Worm (Caenorhabditis elegans): ENCODE results near the gene srt-33.
"Not testable (repeated sequence)": the region's sequence is repeated elsewhere in the genome, so short reads cannot be mapped to it uniquely, and the experiment has no call there.

Gene srt-33

DNA sequence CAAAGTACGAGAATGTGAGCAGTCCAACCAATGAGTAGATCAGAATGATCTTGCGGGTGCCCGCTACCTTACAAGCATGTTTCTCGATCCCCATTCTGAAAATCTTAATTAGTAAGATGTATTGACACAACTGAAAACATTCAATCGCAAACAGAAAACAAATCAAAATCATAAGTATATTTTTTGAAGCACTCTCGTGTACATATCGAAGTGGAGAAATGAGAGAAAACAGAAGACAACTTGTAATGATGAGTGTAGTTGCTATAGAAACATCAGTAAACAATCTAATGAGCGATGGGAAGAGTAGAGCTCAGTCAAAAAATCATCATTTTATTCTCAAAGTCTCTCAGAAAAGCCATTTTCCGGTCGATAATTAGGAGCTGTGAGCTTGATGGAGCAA is 33.0 kb upstream of the srt-33 start, which contains the start of gene F14D7.8:
Gene F14D7.8 (minus strand): TSS at position 101 of the 400 bp plus-strand sequence.
- TF ChIP-seq skn-1 (tag; optimal IDR thresholded peaks at IDR 0.05), result no peak

DNA sequence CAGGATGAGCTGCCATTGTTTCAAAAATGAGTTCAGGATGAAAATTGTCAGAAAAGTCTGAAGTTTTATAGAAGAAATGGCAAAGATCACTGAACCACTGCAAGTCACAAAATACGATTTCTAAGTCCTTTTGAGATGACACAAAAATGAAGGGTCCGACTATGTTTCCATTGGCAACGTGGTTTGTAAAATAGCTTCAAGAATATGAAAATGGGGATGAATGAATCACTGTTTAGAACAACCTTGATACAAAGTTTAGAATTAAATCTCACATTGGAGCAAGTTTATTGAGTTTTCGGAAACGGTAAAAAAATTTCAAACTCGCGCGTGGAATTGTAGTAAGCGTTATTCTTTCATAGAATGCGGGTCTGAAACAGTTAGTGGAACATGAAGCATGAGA is 31.4 kb upstream of the srt-33 start, which contains the start of gene ddn-3:
Gene ddn-3 (minus strand): TSS at position 101 of the 400 bp plus-strand sequence.
- TF ChIP-seq aly-2 (tag; optimal IDR thresholded peaks at IDR 0.05), result no peak
- no peak for TF ChIP-seq ama-1 (optimal IDR thresholded peaks at IDR 0.05)
- TF ChIP-seq unc-39 (tag; optimal IDR thresholded peaks at IDR 0.05), result no peak
- no peak for TF ChIP-seq elt-3 (tag; optimal IDR thresholded peaks at IDR 0.05)
- no peak for TF ChIP-seq ztf-1 (GFP tag; conservative IDR thresholded peaks at IDR 0.05)
- no peak for TF ChIP-seq nhr-11 (tag; optimal IDR thresholded peaks at IDR 0.05)

DNA sequence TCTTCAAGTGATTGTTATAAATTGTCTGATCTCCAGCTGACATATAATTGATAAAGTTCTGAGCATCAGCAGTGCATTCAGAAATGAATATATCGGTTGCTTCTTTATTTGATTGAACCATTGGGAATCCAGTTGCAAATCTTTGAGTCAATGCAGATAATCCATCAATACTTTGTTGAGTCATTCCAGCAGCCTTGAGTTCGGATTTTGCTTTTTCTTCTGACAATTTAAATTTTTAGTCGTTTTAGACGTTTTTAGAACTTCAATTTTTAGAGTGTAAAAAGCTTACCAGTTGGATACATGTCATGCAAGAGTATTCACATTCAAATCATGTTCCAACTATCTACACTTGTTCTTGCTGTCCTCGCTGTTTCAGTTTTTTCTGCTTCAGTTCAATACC is 30.0 kb upstream of the srt-33 start, which contains the start of gene F14D7.14:
Gene F14D7.14 (plus strand): TSS at position 301 of the 400 bp plus-strand sequence.
- TF ChIP-seq ZK546.5, elt-3, nhr-11 (tag; optimal IDR thresholded peaks at IDR 0.05): not testable (repeated sequence)

DNA sequence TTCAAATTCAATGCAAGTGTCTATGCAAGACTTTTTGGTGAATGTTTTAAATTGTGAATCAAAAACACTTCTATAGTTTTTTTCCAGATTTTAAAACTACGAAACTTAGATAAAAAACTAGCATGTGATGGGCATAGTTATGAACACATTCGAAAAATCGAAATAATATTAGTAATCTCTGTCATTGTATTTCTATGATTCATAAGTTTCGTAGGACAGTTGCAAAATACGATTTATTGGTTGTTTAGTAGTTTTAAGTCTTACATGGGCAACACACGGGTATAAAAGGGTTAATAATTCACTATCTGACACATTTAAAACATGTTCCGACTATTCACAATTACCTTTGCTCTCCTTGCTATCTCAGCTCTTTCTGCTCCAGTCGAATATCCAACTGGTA is 28.5 kb upstream of the srt-33 start, which contains the start of gene spig-5:
Gene spig-5 (plus strand): TSS at position 301 of the 400 bp plus-strand sequence.
- not testable (repeated sequence) for TF ChIP-seq ama-1 (optimal IDR thresholded peaks at IDR 0.05); skn-1 (tag; optimal IDR thresholded peaks at IDR 0.05); ztf-11 (tag; optimal IDR thresholded peaks at IDR 0.05)

DNA sequence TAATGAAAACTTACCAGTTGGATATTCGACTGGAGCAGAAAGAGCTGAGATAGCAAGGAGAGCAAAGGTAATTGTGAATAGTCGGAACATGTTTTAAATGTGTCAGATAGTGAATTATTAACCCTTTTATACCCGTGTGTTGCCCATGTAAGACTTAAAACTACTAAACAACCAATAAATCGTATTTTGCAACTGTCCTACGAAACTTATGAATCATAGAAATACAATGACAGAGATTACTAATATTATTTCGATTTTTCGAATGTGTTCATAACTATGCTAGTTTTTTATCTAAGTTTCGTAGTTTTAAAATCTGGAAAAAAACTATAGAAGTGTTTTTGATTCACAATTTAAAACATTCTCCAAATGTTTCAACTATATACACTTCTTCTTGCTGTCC is 27.1 kb upstream of the srt-33 start, which contains the start of gene spig-4:
Gene spig-4 (minus strand): TSS at position 101 of the 400 bp plus-strand sequence.
- TF ChIP-seq nhr-6 (tag; optimal IDR thresholded peaks at IDR 0.05); Y55F3AM.14 (GFP tag; optimal IDR thresholded peaks at IDR 0.05); nhr-129 (tag; optimal IDR thresholded peaks at IDR 0.05): not testable (repeated sequence)

DNA sequence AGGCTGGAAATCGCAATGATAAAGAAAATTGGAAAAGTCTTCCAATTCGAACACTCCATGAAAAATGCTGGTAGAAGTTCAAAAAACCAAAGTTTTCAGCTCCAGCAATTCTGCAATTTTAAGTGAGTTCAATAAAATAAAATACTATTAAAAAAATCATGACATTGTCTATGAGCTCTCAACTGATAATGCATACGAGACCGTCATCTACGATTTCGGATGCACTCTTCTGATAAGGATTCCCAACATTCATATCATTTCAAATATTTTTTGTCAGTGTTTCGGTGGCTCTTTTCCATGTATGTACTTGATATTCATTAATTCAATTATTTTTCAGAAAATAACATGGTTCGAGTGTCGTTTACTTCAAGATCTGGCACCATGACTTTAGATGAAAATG is 21.4 kb upstream of the srt-33 start, which contains the start of gene F14D7.6:
Gene F14D7.6 (plus strand): TSS at position 338 of the 400 bp plus-strand sequence.
- TF ChIP-seq nhr-10 (tag; optimal IDR thresholded peaks at IDR 0.05) (no peak), fos-1 (tag; optimal IDR thresholded peaks at IDR 0.05) (peak; percentile 52)

DNA sequence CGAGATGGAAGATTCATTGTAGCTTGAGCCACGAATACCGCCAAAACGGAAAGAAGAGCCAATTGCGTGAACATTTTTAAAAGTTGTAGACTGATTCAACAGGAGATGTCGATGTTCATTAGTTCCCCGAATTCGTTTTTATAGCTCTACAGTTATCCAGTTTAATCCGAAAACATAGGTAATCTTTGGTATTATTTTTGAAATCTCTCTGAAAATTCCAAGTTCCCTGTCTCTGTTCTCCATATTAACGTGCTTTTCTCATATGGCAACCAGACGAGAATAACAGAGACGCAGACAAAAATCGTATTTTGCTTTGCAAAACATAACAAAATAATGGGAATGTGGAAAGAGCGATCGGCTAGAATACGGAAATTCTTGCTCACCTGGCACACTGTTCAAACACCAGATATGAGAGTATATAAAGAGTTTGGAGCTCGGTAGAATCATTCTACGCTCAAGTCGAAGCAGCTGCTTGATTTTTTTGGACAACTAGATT is 19.9 kb upstream of the srt-33 start, which contains the start of the genes spig-3 and F14D7.12:
Gene spig-3 (minus strand): TSS at position 101 of the 496 bp plus-strand sequence.
Gene F14D7.12 (plus strand): TSS at position 446 of the 496 bp plus-strand sequence.
- TF ChIP-seq nhr-77 (tag; optimal IDR thresholded peaks at IDR 0.05), result no peak
- TF ChIP-seq mbf-1 (tag; optimal IDR thresholded peaks at IDR 0.05), result no peak
- no peak for TF ChIP-seq fos-1 (tag; optimal IDR thresholded peaks at IDR 0.05)
- TF ChIP-seq gmeb-1 (tag; optimal IDR thresholded peaks at IDR 0.05), result no peak
- TF ChIP-seq nhr-11 (tag; optimal IDR thresholded peaks at IDR 0.05), result no peak
- no peak for TF ChIP-seq lin-39 (tag; optimal IDR thresholded peaks at IDR 0.05)
- no peak for TF ChIP-seq lin-13 (GFP tag; optimal IDR thresholded peaks at IDR 0.05)
- TF ChIP-seq C34F6.9 (tag; optimal IDR thresholded peaks at IDR 0.05), result no peak
- TF ChIP-seq unc-55 (GFP tag; optimal IDR thresholded peaks at IDR 0.05), result no peak
- no peak for TF ChIP-seq nhr-12 (tag; optimal IDR thresholded peaks at IDR 0.05)
- no peak for TF ChIP-seq nhr-129 (tag; optimal IDR thresholded peaks at IDR 0.05)
- TF ChIP-seq sma-9 (GFP tag; optimal IDR thresholded peaks at IDR 0.05), result no peak
- no peak for TF ChIP-seq sma-9 (tag; optimal IDR thresholded peaks at IDR 0.05)
- no peak for TF ChIP-seq nhr-10 (tag; optimal IDR thresholded peaks at IDR 0.05)
- no peak for TF ChIP-seq ztf-11 (tag; optimal IDR thresholded peaks at IDR 0.05)
- no peak for TF ChIP-seq sem-4 (tag; optimal IDR thresholded peaks at IDR 0.05)
- no peak for TF ChIP-seq snpc-4 (tag; optimal IDR thresholded peaks at IDR 0.05)
- TF ChIP-seq lsy-2 (tag; optimal IDR thresholded peaks at IDR 0.05), result no peak
- no peak for TF ChIP-seq ztf-1 (GFP tag; conservative IDR thresholded peaks at IDR 0.05)
- TF ChIP-seq blmp-1 (tag; optimal IDR thresholded peaks at IDR 0.05; ENCODE audit: insufficient read depth), result no peak
- TF ChIP-seq alr-1 (tag; optimal IDR thresholded peaks at IDR 0.05), result no peak

All from whole organism, L2 larva.